Worm (Caenorhabditis elegans) whole organism, L2 larva: ENCODE measurements around the gene B0554.2.
A peak's percentile ranks its signal among the peaks of the same experiment; 100 is the strongest.

Experiments
- F13H6.1 ChIP-seq: sonication (generic microtip); optimal IDR thresholded peaks from 2 replicates; lab custom pipeline; 2016; ENCODE audit warnings: missing genetic modification characterization, missing compliant biosample characterization
- R02D3.7 ChIP-seq: fragments of 150-350 bp; optimal IDR thresholded peaks from 2 replicates; lab custom pipeline; 2014; ENCODE audit warnings: missing biosample characterization, missing genetic modification characterization
- ZK546.5 ChIP-seq: sonication (generic microtip); optimal IDR thresholded peaks from 2 replicates; lab custom pipeline; 2017; ENCODE audit warnings: missing biosample characterization, missing genetic modification characterization
- alr-1 ChIP-seq: fragments of 150-350 bp; optimal IDR thresholded peaks from 2 replicates; lab custom pipeline; 2014; ENCODE audit warnings: missing biosample characterization, missing genetic modification characterization
- aly-2 ChIP-seq: fragments of 150-350 bp; optimal IDR thresholded peaks from 2 replicates; lab custom pipeline; 2014; ENCODE audit warnings: missing biosample characterization, missing genetic modification characterization
- ama-1 ChIP-seq: fragments of 150-350 bp; optimal IDR thresholded peaks from 2 replicates; lab custom pipeline; 2018; ENCODE audit warnings: inconsistent platforms
- blmp-1 ChIP-seq: sonication (generic microtip); optimal IDR thresholded peaks from 2 replicates; lab custom pipeline; 2017; ENCODE audit warnings: missing genetic modification characterization, mild to moderate bottlenecking, missing compliant biosample characterization, antibody characterized with exemption, moderate library complexity; ENCODE audit not compliant: insufficient read depth
- ceh-16 ChIP-seq: fragments of 150-350 bp; optimal IDR thresholded peaks from 2 replicates; lab custom pipeline; 2014; ENCODE audit warnings: missing biosample characterization, missing genetic modification characterization
- crh-2 ChIP-seq: sonication (generic microtip); optimal IDR thresholded peaks from 2 replicates; lab custom pipeline; 2017; ENCODE audit warnings: missing biosample characterization, missing genetic modification characterization
- egl-27 ChIP-seq: sonication (generic microtip); optimal IDR thresholded peaks from 3 replicates; lab custom pipeline; 2017; ENCODE audit warnings: missing biosample characterization, missing genetic modification reagents, missing genetic modification characterization
- elt-1 ChIP-seq: fragments of 150-350 bp; optimal IDR thresholded peaks from 2 replicates; lab custom pipeline; 2014; ENCODE audit warnings: missing biosample characterization, missing genetic modification characterization
- elt-3 ChIP-seq: sonication (generic microtip); optimal IDR thresholded peaks from 2 replicates; lab custom pipeline; 2017; ENCODE audit warnings: missing biosample characterization, missing genetic modification characterization
- fos-1 ChIP-seq: fragments of 150-350 bp; optimal IDR thresholded peaks from 2 replicates; lab custom pipeline; 2014; ENCODE audit warnings: missing biosample characterization, missing genetic modification characterization
- lin-11 ChIP-seq: fragments of 150-350 bp; sonication (generic microtip); optimal IDR thresholded peaks from 2 replicates; lab custom pipeline; 2014; ENCODE audit warnings: missing biosample characterization, missing genetic modification characterization, inconsistent platforms, mixed read lengths
- lin-13 ChIP-seq: fragments of 150-350 bp; optimal IDR thresholded peaks from 2 replicates; lab custom pipeline; 2014; ENCODE audit warnings: missing biosample characterization, missing genetic modification reagents, missing genetic modification characterization
- lin-39 ChIP-seq: fragments of 150-350 bp; optimal IDR thresholded peaks from 2 replicates; lab custom pipeline; 2014; ENCODE audit warnings: missing biosample characterization, missing genetic modification reagents, missing genetic modification characterization
- lsy-2 ChIP-seq, 2 experiments: fragments of 150-350 bp in 1 of 2; sonication (generic microtip) in 1 of 2; optimal IDR thresholded peaks; 2 replicates each; lab custom pipeline; 2014 to 2017; ENCODE audit warnings: missing biosample characterization in 2 of 2, missing genetic modification characterization in 2 of 2
- mbf-1 ChIP-seq: sonication (generic microtip); optimal IDR thresholded peaks from 2 replicates; lab custom pipeline; 2017; ENCODE audit warnings: missing biosample characterization, missing genetic modification characterization
- nhr-10 ChIP-seq: sonication (generic microtip); optimal IDR thresholded peaks from 2 replicates; lab custom pipeline; 2017; ENCODE audit warnings: missing biosample characterization, missing genetic modification characterization
- nhr-11 ChIP-seq: fragments of 150-350 bp; optimal IDR thresholded peaks from 2 replicates; lab custom pipeline; 2014; ENCODE audit warnings: missing biosample characterization, missing genetic modification characterization
- nhr-12 ChIP-seq: fragments of 150-350 bp; optimal IDR thresholded peaks from 2 replicates; lab custom pipeline; 2014; ENCODE audit warnings: missing biosample characterization, missing genetic modification characterization
- nhr-129 ChIP-seq: fragments of 150-350 bp; optimal IDR thresholded peaks from 2 replicates; lab custom pipeline; 2014; ENCODE audit warnings: missing biosample characterization, missing genetic modification characterization
- nhr-23 ChIP-seq: fragments of 150-350 bp; optimal IDR thresholded peaks from 2 replicates; lab custom pipeline; 2014; ENCODE audit warnings: missing biosample characterization, missing genetic modification reagents, missing genetic modification characterization
- nhr-237 ChIP-seq: fragments of 150-350 bp; optimal IDR thresholded peaks from 2 replicates; lab custom pipeline; 2014; ENCODE audit warnings: missing biosample characterization, missing genetic modification characterization
- nhr-25 ChIP-seq: fragments of 150-350 bp; sonication (generic microtip); optimal IDR thresholded peaks from 3 replicates; lab custom pipeline; 2014; ENCODE audit warnings: missing biosample characterization, missing genetic modification characterization
- nhr-6 ChIP-seq: fragments of 150-350 bp; optimal IDR thresholded peaks from 2 replicates; lab custom pipeline; 2014; ENCODE audit warnings: missing biosample characterization, missing genetic modification characterization
- peb-1 ChIP-seq: fragments of 150-350 bp; optimal IDR thresholded peaks from 2 replicates; lab custom pipeline; 2014; ENCODE audit warnings: missing biosample characterization, missing genetic modification characterization
- sem-4 ChIP-seq: fragments of 150-350 bp; optimal IDR thresholded peaks from 2 replicates; lab custom pipeline; 2014; ENCODE audit warnings: missing biosample characterization, missing genetic modification reagents, missing genetic modification characterization
- sma-3 ChIP-seq: sonication (generic microtip); optimal IDR thresholded peaks from 2 replicates; lab custom pipeline; 2016; ENCODE audit warnings: missing genetic modification reagents, missing genetic modification characterization, missing compliant biosample characterization
- snpc-4 ChIP-seq: fragments of 150-350 bp; optimal IDR thresholded peaks from 2 replicates; lab custom pipeline; 2014; ENCODE audit warnings: missing biosample characterization, missing genetic modification characterization
- unc-39 ChIP-seq: fragments of 150-350 bp; optimal IDR thresholded peaks from 2 replicates; lab custom pipeline; 2014; ENCODE audit warnings: missing biosample characterization, missing genetic modification characterization
- unc-55 ChIP-seq: fragments of 150-350 bp; sonication (generic microtip); optimal IDR thresholded peaks from 3 replicates; lab custom pipeline; 2014; ENCODE audit warnings: missing biosample characterization, missing genetic modification reagents, missing genetic modification characterization
- unc-62 ChIP-seq: fragments of 150-350 bp; optimal IDR thresholded peaks from 2 replicates; lab custom pipeline; 2014; ENCODE audit warnings: missing biosample characterization, missing genetic modification reagents, missing genetic modification characterization
- ztf-1 ChIP-seq: fragments of 200-800 bp; sonication (Bioruptor generic); conservative IDR thresholded peaks from 2 replicates; pipeline ENCODE4 v1.3.6; 2022; ENCODE audit warnings: missing genetic modification characterization, missing compliant biosample characterization
- ztf-11 ChIP-seq: sonication (generic microtip); optimal IDR thresholded peaks from 2 replicates; lab custom pipeline; 2017; ENCODE audit warnings: missing biosample characterization, missing genetic modification characterization
- ztf-4 ChIP-seq: fragments of 150-350 bp; optimal IDR thresholded peaks from 2 replicates; lab custom pipeline; 2014; ENCODE audit warnings: missing biosample characterization, missing genetic modification characterization

The B0554.2 gene

ce11 chrV:446574-446973 lies 12.6 kb downstream of the B0554.2 start, which contains the start of gene srh-34:
srh-34 (minus strand) TSS chrV:446674.
- TF ChIP-seq nhr-11 (tag; lab: Kevin White, UChicago) (no peak), F13H6.1 (tag; lab: Kevin White, UChicago) (no peak), elt-1 (no peak), nhr-10 (tag; lab: Kevin White, UChicago) (no peak), nhr-237 (no peak), ama-1 (lab: Kevin White, UChicago) (no peak), fos-1 (no peak), ztf-11 (tag; lab: Kevin White, UChicago) (no peak), nhr-6 (tag; lab: Kevin White, UChicago) (no peak), blmp-1 (no peak), unc-39 (no peak), peb-1 (tag; lab: Kevin White, UChicago) (no peak)

DNA sequence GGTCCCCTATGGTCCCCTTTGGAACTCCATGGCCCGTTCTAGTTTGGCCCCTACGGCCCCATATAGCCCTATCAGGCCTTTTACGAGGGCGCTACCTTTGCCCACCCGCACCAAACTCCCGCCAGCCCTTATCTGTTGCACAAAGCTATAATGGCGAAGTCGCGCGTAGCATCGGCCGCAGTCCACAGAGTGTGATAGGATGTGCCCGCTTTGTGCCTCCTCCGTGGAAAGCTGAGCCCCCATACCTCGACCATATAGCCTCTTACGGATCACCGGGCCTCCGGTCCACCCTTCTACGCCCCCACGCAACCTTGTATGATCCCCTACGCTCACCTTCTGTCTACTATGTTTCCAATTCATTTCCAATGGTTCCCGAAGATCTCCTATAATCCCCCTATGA lies 13.0 kb downstream of the B0554.2 start:
- TF ChIP-seq F13H6.1 (tag; lab: Kevin White, UChicago) (no peak), elt-1 (no peak), lsy-2 (tag; optimal IDR thresholded peaks at IDR 0.05; lab: Kevin White, UChicago) (no peak), lin-39 (tag; lab: Kevin White, UChicago) (no peak), sma-3 (GFP tag; lab: Kevin White, UChicago) (no peak), ZK546.5 (no peak), lin-11 (tag; lab: Kevin White, UChicago) (no peak), aly-2 (tag; lab: Kevin White, UChicago) (no peak), unc-55 (no peak), nhr-12 (no peak), nhr-237 (no peak), unc-62 (GFP tag; lab: Kevin White, UChicago) (no peak), egl-27 (no peak), unc-39 (no peak), R02D3.7 (tag; lab: Kevin White, UChicago) (no peak)

- TF ChIP-seq ztf-11 (tag; lab: Kevin White, UChicago) = no peak
- TF ChIP-seq unc-55 = no peak
- no peak for TF ChIP-seq blmp-1
- no peak for TF ChIP-seq nhr-10 (tag; lab: Kevin White, UChicago)
- no peak for TF ChIP-seq mbf-1 (tag; lab: Kevin White, UChicago)
- TF ChIP-seq nhr-11 (tag; lab: Kevin White, UChicago) = no peak
- TF ChIP-seq ceh-16 (tag; lab: Kevin White, UChicago) = no peak
- TF ChIP-seq lsy-2 (tag; optimal IDR thresholded peaks at IDR 0.05; lab: Kevin White, UChicago) = no peak
- no peak for TF ChIP-seq crh-2
- TF ChIP-seq elt-3 = no peak
- no peak for TF ChIP-seq ztf-1
- no peak for TF ChIP-seq ama-1 (lab: Kevin White, UChicago)
- TF ChIP-seq snpc-4 (tag; lab: Kevin White, UChicago) = no peak
Measured at ce11 chrV:449130-449529, 15.1 kb downstream of the B0554.2 start, which contains the start of gene srh-35. srh-35 (minus strand) TSS chrV:449230.

ce11 chrV:449685-450084 lies 15.7 kb downstream of the B0554.2 start, which contains the start of gene M02H5.8:
M02H5.8 (plus strand) TSS chrV:449981.
- TF ChIP-seq nhr-23 (tag; lab: Kevin White, UChicago) (no peak), fos-1 (peak; percentile 95), R02D3.7 (tag; lab: Kevin White, UChicago) (no peak), ztf-4 (tag; lab: Kevin White, UChicago) (no peak)

ce11 chrV:450757-451501 lies 16.9 kb downstream of the B0554.2 start, which contains the start of gene nhr-123:
nhr-123 (plus strand) TSS chrV:451451.
- TF ChIP-seq unc-62 (GFP tag; lab: Kevin White, UChicago) (no peak), lin-39 (tag; lab: Kevin White, UChicago) (no peak), peb-1 (tag; lab: Kevin White, UChicago) (no peak), fos-1 (peak; percentile 41)

- TF ChIP-seq nhr-25 (tag; lab: Kevin White, UChicago) (no peak), ZK546.5 (no peak), nhr-129 (no peak), elt-3 (no peak), alr-1 (no peak), mbf-1 (tag; lab: Kevin White, UChicago) (no peak), lin-13 (GFP tag; lab: Kevin White, UChicago) (no peak), fos-1 (no peak), ztf-11 (tag; lab: Kevin White, UChicago) (no peak), elt-1 (no peak), snpc-4 (tag; lab: Kevin White, UChicago) (no peak), ztf-1 (no peak), nhr-237 (no peak), sem-4 (tag; lab: Kevin White, UChicago) (no peak), peb-1 (tag; lab: Kevin White, UChicago) (no peak)
Measured at ce11 chrV:453569-453968, 19.6 kb downstream of the B0554.2 start, which contains the start of gene nhr-98. nhr-98 (plus strand) TSS chrV:453869.
